Fruit fly (Drosophila melanogaster) whole organism, embryonic: ENCODE results near the gene ph-d.

ENCODE experiments used
- Abd-B ChIP-seq: fragments of 200-800 bp; sonication (Bioruptor generic); optimal IDR thresholded peaks from 2 replicates; lab custom pipeline; 2018; ENCODE audit warnings: missing biosample characterization, mild to moderate bottlenecking, missing genetic modification characterization, moderate library complexity
- Adf1 ChIP-seq: fragments of 200-800 bp; sonication (Bioruptor generic); IDR thresholded peaks from 2 replicates; pipeline ENCODE4 v1.3.6; 2022; ENCODE audit warnings: missing biosample characterization, missing genetic modification characterization
- B-H1 ChIP-seq: fragments of 200-800 bp; sonication (Bioruptor generic); IDR thresholded peaks from 3 replicates; pipeline ENCODE4 v1.3.6; 2022; ENCODE audit warnings: missing biosample characterization, missing genetic modification characterization
- CG10321 ChIP-seq: fragments of 200-800 bp; sonication (Bioruptor generic); IDR thresholded peaks from 2 replicates; pipeline ENCODE4 v1.3.6; 2022; ENCODE audit warnings: missing biosample characterization, missing genetic modification characterization
- CG13287 ChIP-seq: fragments of 200-800 bp; sonication (Bioruptor generic); IDR thresholded peaks from 2 replicates; pipeline ENCODE4 v1.3.6; 2022; ENCODE audit warnings: missing biosample characterization, missing genetic modification characterization; ENCODE audit not compliant: partially characterized antibody
- CG13424 ChIP-seq: fragments of 200-800 bp; sonication (Bioruptor generic); optimal IDR thresholded peaks from 2 replicates; lab custom pipeline; 2019; ENCODE audit warnings: missing biosample characterization, mild to moderate bottlenecking, missing genetic modification characterization, moderate library complexity
- CG14965 ChIP-seq: fragments of 200-800 bp; sonication (Bioruptor generic); optimal IDR thresholded peaks from 2 replicates; lab custom pipeline; 2016; ENCODE audit warnings: missing biosample characterization, missing genetic modification characterization, borderline replicate concordance
- CG17802 ChIP-seq: fragments of 200-800 bp; sonication (Bioruptor generic); optimal IDR thresholded peaks from 2 replicates; lab custom pipeline; 2018; ENCODE audit warnings: missing biosample characterization, mild to moderate bottlenecking, missing genetic modification characterization, moderate library complexity
- CG3065 ChIP-seq: fragments of 200-800 bp; sonication (Bioruptor generic); optimal IDR thresholded peaks from 2 replicates; lab custom pipeline; 2016; ENCODE audit warnings: missing biosample characterization, missing genetic modification characterization
- CG3838 ChIP-seq: fragments of 200-800 bp; sonication (Bioruptor generic); optimal IDR thresholded peaks from 3 replicates; lab custom pipeline; 2016; ENCODE audit warnings: missing biosample characterization, missing genetic modification characterization
- CG43689 ChIP-seq: fragments of 200-800 bp; sonication (Bioruptor generic); IDR thresholded peaks from 2 replicates; pipeline ENCODE4 v1.3.6; 2022; ENCODE audit warnings: missing biosample characterization, missing genetic modification characterization
- CG4820 ChIP-seq: fragments of 200-800 bp; sonication (Bioruptor generic); optimal IDR thresholded peaks from 3 replicates; lab custom pipeline; 2016; ENCODE audit warnings: missing biosample characterization, missing genetic modification characterization
- CG6689 ChIP-seq: fragments of 200-800 bp; sonication (Bioruptor generic); IDR thresholded peaks from 2 replicates; pipeline ENCODE4 v1.3.6; 2022; ENCODE audit warnings: missing biosample characterization, missing genetic modification characterization
- CG6813 ChIP-seq: fragments of 200-800 bp; sonication (Bioruptor generic); optimal IDR thresholded peaks from 2 replicates; lab custom pipeline; 2017; ENCODE audit warnings: missing biosample characterization, missing genetic modification characterization, mild to moderate bottlenecking, moderate library complexity, missing genetic modification reagents
- CG7372 ChIP-seq: fragments of 200-800 bp; sonication (Bioruptor generic); IDR thresholded peaks from 2 replicates; pipeline ENCODE4 v1.3.6; 2022; ENCODE audit warnings: missing biosample characterization, missing genetic modification characterization
- CG7928 ChIP-seq: fragments of 200-800 bp; sonication (Bioruptor generic); optimal IDR thresholded peaks from 2 replicates; lab custom pipeline; 2017; ENCODE audit warnings: missing biosample characterization, mild to moderate bottlenecking, missing genetic modification characterization
- CG7963 ChIP-seq: fragments of 200-800 bp; sonication (Bioruptor generic); IDR thresholded peaks from 3 replicates; pipeline ENCODE4 v1.3.6; 2022; ENCODE audit warnings: missing biosample characterization, missing genetic modification characterization; ENCODE audit not compliant: partially characterized antibody
- CG9215 ChIP-seq: fragments of 200-800 bp; sonication (Bioruptor generic); IDR thresholded peaks from 2 replicates; pipeline ENCODE4 v1.3.6; 2022; ENCODE audit warnings: missing biosample characterization, missing genetic modification characterization
- Chrac-16 ChIP-seq: fragments of 200-800 bp; sonication (Bioruptor generic); optimal IDR thresholded peaks from 3 replicates; lab custom pipeline; 2016; ENCODE audit warnings: missing biosample characterization, missing genetic modification characterization
- CrebB ChIP-seq: fragments of 200-800 bp; sonication (Bioruptor generic); optimal IDR thresholded peaks from 3 replicates; lab custom pipeline; 2018; ENCODE audit warnings: missing biosample characterization, mild to moderate bottlenecking, missing genetic modification characterization
- Dek ChIP-seq: fragments of 200-800 bp; sonication (Bioruptor generic); optimal IDR thresholded peaks from 3 replicates; lab custom pipeline; 2019; ENCODE audit warnings: missing biosample characterization, mild to moderate bottlenecking, missing genetic modification characterization, moderate library complexity
- Dll ChIP-seq: fragments of 200-800 bp; sonication (Bioruptor generic); IDR thresholded peaks from 4 replicates; pipeline ENCODE4 v1.3.6; 2022; ENCODE audit warnings: missing biosample characterization, missing genetic modification characterization; ENCODE audit not compliant: partially characterized antibody
- Dref ChIP-seq: fragments of 200-800 bp; sonication (Bioruptor generic); IDR thresholded peaks from 2 replicates; pipeline ENCODE4 v1.3.6; 2022; ENCODE audit warnings: missing biosample characterization, missing genetic modification characterization
- Drgx ChIP-seq: fragments of 200-800 bp; sonication (Bioruptor generic); IDR thresholded peaks from 2 replicates; pipeline ENCODE4 v1.3.6; 2022; ENCODE audit warnings: missing biosample characterization, missing genetic modification characterization
- Elba2 ChIP-seq: fragments of 200-800 bp; sonication (Bioruptor generic); optimal IDR thresholded peaks from 3 replicates; lab custom pipeline; 2016; ENCODE audit warnings: missing biosample characterization, missing genetic modification characterization
- Ets65A ChIP-seq: fragments of 200-800 bp; sonication (Bioruptor generic); peaks from one replicate; lab custom pipeline; 2016; ENCODE audit warnings: missing biosample characterization, missing genetic modification characterization
- Fer2 ChIP-seq: fragments of 200-800 bp; sonication (Bioruptor generic); optimal IDR thresholded peaks from 2 replicates; lab custom pipeline; 2018; ENCODE audit warnings: missing biosample characterization, mild to moderate bottlenecking, missing genetic modification characterization, moderate library complexity
- Hr39 ChIP-seq: fragments of >200 bp; optimal IDR thresholded peaks from 2 replicates; lab custom pipeline; 2017
- Lhr ChIP-seq: fragments of 200-800 bp; sonication (Bioruptor generic); optimal IDR thresholded peaks from 3 replicates; lab custom pipeline; 2017; ENCODE audit warnings: mild to moderate bottlenecking, missing biosample characterization, missing genetic modification reagents, missing genetic modification characterization
- Scr ChIP-seq: fragments of 200-800 bp; sonication (Bioruptor generic); IDR thresholded peaks from 2 replicates; pipeline ENCODE4 v1.3.6; 2022; ENCODE audit warnings: missing biosample characterization, missing genetic modification characterization; ENCODE audit not compliant: partially characterized antibody
- Sry-β ChIP-seq: fragments of 200-800 bp; sonication (Bioruptor generic); optimal IDR thresholded peaks from 2 replicates; lab custom pipeline; 2018; ENCODE audit warnings: missing biosample characterization, mild to moderate bottlenecking, missing genetic modification characterization, moderate library complexity
- Stat92E ChIP-seq, 3 experiments: fragments of >200 bp in 2 of 3; fragments of 200-800 bp in 1 of 3; sonication (Bioruptor generic) in 1 of 3; optimal IDR thresholded peaks; 2 replicates each; lab custom pipeline; 2017 to 2019; ENCODE audit warnings: missing biosample characterization in 3 of 3, missing genetic modification characterization in 3 of 3, mild to moderate bottlenecking in 1 of 3, moderate library complexity in 1 of 3
- Usf ChIP-seq: fragments of 200-800 bp; sonication (Bioruptor generic); optimal IDR thresholded peaks from 2 replicates; lab custom pipeline; 2017; ENCODE audit warnings: missing genotype, missing biosample characterization, missing genetic modification characterization
- ac ChIP-seq: fragments of 200-800 bp; sonication (Bioruptor generic); optimal IDR thresholded peaks from 3 replicates; lab custom pipeline; 2017; ENCODE audit warnings: missing biosample characterization, mild to moderate bottlenecking, missing genetic modification characterization
- aop ChIP-seq: fragments of 200-800 bp; sonication (Bioruptor generic); IDR thresholded peaks from 2 replicates; pipeline ENCODE4 v1.3.6; 2022; ENCODE audit warnings: missing biosample characterization, missing genetic modification characterization
- ap ChIP-seq: fragments of 200-800 bp; sonication (Bioruptor generic); IDR thresholded peaks from 2 replicates; pipeline ENCODE4 v1.3.6; 2022; ENCODE audit warnings: missing biosample characterization, missing genetic modification characterization
- bsh ChIP-seq, 2 experiments: fragments of 200-800 bp; sonication (Bioruptor generic); optimal IDR thresholded peaks; 2 replicates each; lab custom pipeline; 2017 to 2018; ENCODE audit warnings: mild to moderate bottlenecking in 2 of 2, missing biosample characterization in 2 of 2, missing genetic modification characterization in 2 of 2, moderate library complexity in 1 of 2
- caup ChIP-seq: fragments of 200-800 bp; sonication (Bioruptor generic); optimal IDR thresholded peaks from 3 replicates; lab custom pipeline; 2017; ENCODE audit warnings: missing biosample characterization, mild to moderate bottlenecking, missing genetic modification characterization, moderate library complexity; ENCODE audit not compliant: severe bottlenecking
- da ChIP-seq: fragments of 200-800 bp; sonication (Bioruptor generic); optimal IDR thresholded peaks from 2 replicates; lab custom pipeline; 2016; ENCODE audit warnings: missing biosample characterization, missing genetic modification characterization
- emc ChIP-seq: fragments of 200-800 bp; sonication (Bioruptor generic); optimal IDR thresholded peaks from 2 replicates; lab custom pipeline; 2016; ENCODE audit warnings: missing biosample characterization, missing genetic modification characterization
- en ChIP-seq: fragments of 200-800 bp; sonication (Bioruptor generic); optimal IDR thresholded peaks from 2 replicates; lab custom pipeline; 2016; ENCODE audit warnings: missing biosample characterization, missing genetic modification characterization
- grn ChIP-seq: fragments of 200-800 bp; sonication (Bioruptor generic); optimal IDR thresholded peaks from 3 replicates; lab custom pipeline; 2017; ENCODE audit warnings: missing biosample characterization, missing genetic modification characterization
- hbn ChIP-seq: fragments of 200-800 bp; sonication (Bioruptor generic); IDR thresholded peaks from 2 replicates; pipeline ENCODE4 v1.3.6; 2022; ENCODE audit warnings: missing biosample characterization, missing genetic modification characterization; ENCODE audit not compliant: partially characterized antibody
- jing ChIP-seq: fragments of 200-800 bp; sonication (Bioruptor generic); optimal IDR thresholded peaks from 2 replicates; lab custom pipeline; 2018; ENCODE audit warnings: missing biosample characterization, mild to moderate bottlenecking, missing genetic modification characterization
- pita ChIP-seq: fragments of 200-800 bp; sonication (Bioruptor generic); optimal IDR thresholded peaks from 2 replicates; lab custom pipeline; 2017; ENCODE audit warnings: missing biosample characterization, mild to moderate bottlenecking, missing genetic modification characterization
- pros ChIP-seq: fragments of 200-800 bp; sonication (Bioruptor generic); optimal IDR thresholded peaks from 3 replicates; lab custom pipeline; 2019; ENCODE audit warnings: missing biosample characterization, mild to moderate bottlenecking, missing genetic modification characterization, moderate library complexity
- rib ChIP-seq: fragments of 200-800 bp; sonication (Bioruptor generic); IDR thresholded peaks from 2 replicates; pipeline ENCODE4 v1.3.6; 2022; ENCODE audit warnings: missing biosample characterization, missing genetic modification characterization
- seq ChIP-seq: fragments of 200-800 bp; sonication (Bioruptor generic); IDR thresholded peaks from 2 replicates; pipeline ENCODE4 v1.3.6; 2022; ENCODE audit warnings: missing biosample characterization, missing genetic modification characterization
- shn ChIP-seq: fragments of 200-800 bp; sonication (Bioruptor generic); optimal IDR thresholded peaks from 3 replicates; lab custom pipeline; 2016; ENCODE audit warnings: missing biosample characterization, missing genetic modification characterization
- wek ChIP-seq: fragments of 200-800 bp; sonication (Bioruptor generic); optimal IDR thresholded peaks from 3 replicates; lab custom pipeline; 2018; ENCODE audit warnings: missing biosample characterization, mild to moderate bottlenecking, missing genetic modification characterization, moderate library complexity
- zf30C ChIP-seq: fragments of 200-800 bp; sonication (Bioruptor generic); optimal IDR thresholded peaks from 3 replicates; lab custom pipeline; 2018; ENCODE audit warnings: missing biosample characterization, mild to moderate bottlenecking, missing genetic modification characterization

ph-d gene

DNA sequence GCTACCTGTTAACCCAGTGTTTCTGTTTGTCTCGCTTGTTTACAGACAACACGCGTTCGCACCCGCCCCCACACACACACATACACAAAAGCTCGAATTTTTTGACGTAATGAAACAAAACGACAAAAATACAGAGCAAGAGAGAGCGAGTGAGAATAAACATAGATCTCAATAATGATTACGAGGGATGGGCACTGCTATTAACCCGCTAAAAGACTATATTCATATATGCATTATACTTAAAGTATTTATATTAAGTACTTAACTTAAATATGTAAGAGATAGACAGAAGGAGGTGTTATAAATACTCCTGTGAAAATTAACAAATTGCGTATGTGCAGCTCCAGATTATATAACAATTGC is 18.7 kb upstream of the ph-d start (continued):
- TF ChIP-seq CG13287, result no peak
- TF ChIP-seq jing (GFP tag; lab: Kevin White, UChicago), result no peak
- no peak for TF ChIP-seq rib (GFP tag; lab: Robert Waterston, UW)
- TF ChIP-seq CG6813 (GFP tag; lab: Kevin White, UChicago), result peak; percentile 73
- no peak for TF ChIP-seq Hr39
- no peak for TF ChIP-seq Dref (GFP tag; lab: Robert Waterston, UW)
- TF ChIP-seq shn (GFP tag; lab: Kevin White, UChicago), result no peak
- no peak for TF ChIP-seq Elba2 (GFP tag; lab: Kevin White, UChicago)
- peak; percentile 43 for TF ChIP-seq CG3838
- TF ChIP-seq Abd-B (GFP tag; lab: Kevin White, UChicago), result no peak
- no peak for TF ChIP-seq en
- no peak for TF ChIP-seq CG14965
- no peak for TF ChIP-seq ac (GFP tag; lab: Kevin White, UChicago)
- TF ChIP-seq Ets65A, result no peak
- no peak for TF ChIP-seq CG7372 (GFP tag; lab: Robert Waterston, UW)
- TF ChIP-seq CG17802 (tag; lab: Kevin White, UChicago), result no peak
- TF ChIP-seq CG3065 (GFP tag; lab: Kevin White, UChicago), result no peak
- no peak for TF ChIP-seq Adf1 (GFP tag; lab: Robert Waterston, UW)
- no peak for TF ChIP-seq CG7963
- TF ChIP-seq B-H1 (GFP tag; lab: Robert Waterston, UW), result no peak; the same call in 2 of the 3 replicates
- TF ChIP-seq Lhr, result no peak
- peak; percentile 55 for TF ChIP-seq CrebB (tag; lab: Kevin White, UChicago)
- no peak for TF ChIP-seq Dll (GFP tag; lab: Robert Waterston, UW)
- TF ChIP-seq CG9215, result peak; percentile 23; the same call in 1 of the 2 replicates
- TF ChIP-seq zf30C, result no peak
- TF ChIP-seq CG4820 (GFP tag; lab: Kevin White, UChicago), result no peak
- no peak for TF ChIP-seq da
- TF ChIP-seq CG6689 (GFP tag; lab: Robert Waterston, UW), result peak; percentile 43
- TF ChIP-seq Dek, result peak; percentile 43
- peak; percentile 51; the same call in 1 of the 2 replicates for TF ChIP-seq Drgx
- TF ChIP-seq ap (GFP tag; lab: Robert Waterston, UW), result no peak
- TF ChIP-seq Usf (GFP tag; lab: Kevin White, UChicago), result no peak
- TF ChIP-seq bsh (GFP tag; optimal IDR thresholded peaks at IDR 0.05; lab: Kevin White, UChicago), result peak in 1 of 2 experiments; percentile 46
- TF ChIP-seq Fer2 (tag; lab: Kevin White, UChicago), result no peak
- peak; percentile 63 for TF ChIP-seq CG43689
- peak; percentile 52 for TF ChIP-seq CG13424 (tag; lab: Kevin White, UChicago)
- peak; percentile 48; the same call in 1 of the 2 replicates for TF ChIP-seq seq (GFP tag; lab: Robert Waterston, UW)
- TF ChIP-seq emc (GFP tag; lab: Kevin White, UChicago), result no peak
- peak; percentile 64 for TF ChIP-seq caup (GFP tag; lab: Kevin White, UChicago)
- no peak for TF ChIP-seq Scr (GFP tag; lab: Robert Waterston, UW)
- TF ChIP-seq Stat92E (GFP tag; optimal IDR thresholded peaks at IDR 0.05; lab: Kevin White, UChicago), result no peak
- TF ChIP-seq wek (GFP tag; lab: Kevin White, UChicago), result peak; percentile 85
- TF ChIP-seq pros (GFP tag; lab: Kevin White, UChicago), result no peak
- no peak for TF ChIP-seq CG10321 (GFP tag; lab: Robert Waterston, UW)
- no peak for TF ChIP-seq aop (GFP tag; lab: Robert Waterston, UW)
- no peak for TF ChIP-seq pita (GFP tag; lab: Kevin White, UChicago)
- no peak for TF ChIP-seq hbn (GFP tag; lab: Robert Waterston, UW)
- TF ChIP-seq Chrac-16, result no peak
- TF ChIP-seq CG7928 (GFP tag; lab: Kevin White, UChicago), result peak; percentile 84
- TF ChIP-seq grn (GFP tag; lab: Kevin White, UChicago), result peak; percentile 72
- TF ChIP-seq Sry-β (GFP tag; lab: Kevin White, UChicago), result no peak
